Fruit fly (Drosophila melanogaster) whole organism, embryonic: ENCODE results near the gene CG13407.

ENCODE experiments used
- CG13894 ChIP-seq: fragments of 200-800 bp; sonication (Bioruptor generic); optimal IDR thresholded peaks from 3 replicates; lab custom pipeline; 2018; ENCODE audit warnings: missing biosample characterization, mild to moderate bottlenecking, missing genetic modification characterization, moderate library complexity
- CG1602 ChIP-seq: fragments of 200-800 bp; sonication (Bioruptor generic); optimal IDR thresholded peaks from 3 replicates; lab custom pipeline; 2016; ENCODE audit warnings: missing biosample characterization, missing genetic modification characterization
- CG2120 ChIP-seq: fragments of 200-800 bp; sonication (Bioruptor generic); optimal IDR thresholded peaks from 3 replicates; lab custom pipeline; 2016; ENCODE audit warnings: missing biosample characterization, missing genetic modification characterization
- CG31388 ChIP-seq: fragments of 200-800 bp; sonication (Bioruptor generic); optimal IDR thresholded peaks from 2 replicates; lab custom pipeline; 2016; ENCODE audit warnings: missing biosample characterization, missing genetic modification characterization
- CG9876 ChIP-seq: fragments of 200-800 bp; sonication (Bioruptor generic); optimal IDR thresholded peaks from 2 replicates; lab custom pipeline; 2016; ENCODE audit warnings: missing biosample characterization, missing genetic modification characterization
- HLHmδ ChIP-seq: fragments of 200-800 bp; sonication (Bioruptor generic); optimal IDR thresholded peaks from 2 replicates; lab custom pipeline; 2018; ENCODE audit warnings: missing biosample characterization, mild to moderate bottlenecking, missing genetic modification characterization, moderate library complexity
- PHDP ChIP-seq: fragments of 200-800 bp; sonication (Bioruptor generic); optimal IDR thresholded peaks from 3 replicates; lab custom pipeline; 2018; ENCODE audit warnings: missing biosample characterization, mild to moderate bottlenecking, missing genetic modification characterization, moderate library complexity
- dpn ChIP-seq, 2 experiments: fragments of 200-800 bp; sonication (Bioruptor generic); optimal IDR thresholded peaks; 3 replicates each; lab custom pipeline; 2016; ENCODE audit warnings: missing biosample characterization in 2 of 2, missing genetic modification characterization in 2 of 2
- slbo ChIP-seq: fragments of 200-800 bp; sonication (Bioruptor generic); IDR thresholded peaks from 2 replicates; pipeline ENCODE4 v1.3.6; 2022; ENCODE audit warnings: missing biosample characterization, missing genetic modification characterization

DNA sequence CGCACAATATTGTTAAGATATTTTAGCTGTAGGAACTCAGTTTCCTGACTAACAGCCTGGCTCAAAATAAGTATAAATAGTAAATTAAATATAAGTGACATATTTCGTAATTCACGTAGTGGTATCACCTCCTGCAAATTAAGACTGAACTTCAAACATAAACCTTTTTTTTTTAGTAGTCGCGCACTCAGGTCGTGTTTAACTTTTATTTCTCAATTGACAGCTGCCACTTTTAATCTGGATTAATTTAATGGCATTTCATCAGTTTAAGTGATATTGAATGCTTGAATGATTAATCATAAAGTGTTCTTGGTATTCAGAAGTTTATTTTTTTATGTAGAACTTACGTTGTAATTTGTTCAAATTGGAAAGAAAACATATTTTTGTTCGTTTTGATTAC is 13.9 kb downstream of the CG13407 start, which contains the start of gene Ir94b:
- TF ChIP-seq CG31388 (GFP tag; lab: Kevin White, UChicago), result no peak
- no peak for TF ChIP-seq slbo
- no peak for TF ChIP-seq CG2120 (GFP tag; lab: Kevin White, UChicago)
- no peak for TF ChIP-seq HLHmδ (GFP tag; lab: Kevin White, UChicago)
- no peak for TF ChIP-seq PHDP (tag; lab: Kevin White, UChicago)
- no peak for TF ChIP-seq CG1602 (GFP tag; lab: Kevin White, UChicago)
- TF ChIP-seq CG9876, result no peak
- no peak for TF ChIP-seq dpn (GFP tag; optimal IDR thresholded peaks at IDR 0.05; lab: Kevin White, UChicago)
- TF ChIP-seq CG13894, result no peak
